Worm (Caenorhabditis elegans): ENCODE results near the gene nac-2.

The nac-2 gene

DNA sequence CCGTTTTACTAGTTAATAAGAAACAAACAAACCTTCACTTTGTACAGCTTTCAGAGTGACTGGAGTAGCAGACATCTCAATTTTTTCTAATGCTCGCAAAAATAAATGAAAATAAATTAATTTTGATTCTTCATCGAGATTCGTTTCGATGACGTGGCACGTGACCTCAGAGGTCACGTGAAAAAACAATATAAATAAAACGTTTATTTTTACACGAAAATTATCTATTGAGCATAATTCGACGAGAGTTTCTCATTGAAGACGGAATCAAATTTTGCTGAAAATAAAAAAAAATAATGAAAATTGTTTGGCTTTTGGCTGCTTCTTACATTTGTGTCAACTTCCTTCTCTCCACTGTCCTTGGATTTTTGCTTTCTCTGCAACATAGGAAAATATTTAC lies 41.2 kb downstream of the nac-2 start, which contains the start of gene rpn-6.2 (continued):
- TF ChIP-seq mes-2 (tag; optimal IDR thresholded peaks at IDR 0.05; ENCODE audit: poor library complexity, severe bottlenecking): no peak

DNA sequence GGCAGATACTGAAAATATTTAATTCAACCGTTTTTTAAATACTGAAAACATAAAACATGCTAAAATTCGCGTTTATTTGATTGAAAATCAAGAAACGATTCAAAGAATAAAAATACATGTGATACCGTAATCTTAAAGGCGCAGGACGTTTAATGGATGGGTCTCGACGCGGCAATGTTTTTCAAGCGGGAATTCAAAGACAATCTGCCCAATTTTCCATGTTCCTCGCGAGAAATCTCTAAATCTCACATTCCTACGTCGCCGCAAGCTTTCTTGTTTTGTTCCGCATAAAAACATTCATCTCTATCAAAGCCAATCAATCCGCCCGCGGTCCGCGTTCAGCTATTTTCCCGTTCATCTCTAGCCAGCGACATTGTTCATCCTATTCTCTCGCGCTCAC lies 41.6 kb downstream of the nac-2 start:
- no peak for TF ChIP-seq nhr-42 (GFP tag; IDR thresholded peaks at IDR 0.05)
- no peak for TF ChIP-seq R02D3.7 (tag; optimal IDR thresholded peaks at IDR 0.05)
- no peak for TF ChIP-seq nhr-48 (tag; optimal IDR thresholded peaks at IDR 0.05)
- peak; percentile 51 for TF ChIP-seq aha-1 (tag)
- no peak for TF ChIP-seq Y75B8A.6 (GFP tag; IDR thresholded peaks at IDR 0.05)
- TF ChIP-seq spr-3 (GFP tag; optimal IDR thresholded peaks at IDR 0.05): no peak
- TF ChIP-seq zag-1 (tag; optimal IDR thresholded peaks at IDR 0.05): no peak
- no peak for TF ChIP-seq ces-1 (GFP tag; optimal IDR thresholded peaks at IDR 0.05)
- TF ChIP-seq lsy-2 (tag; optimal IDR thresholded peaks at IDR 0.05): no peak
- no peak for TF ChIP-seq nhr-6 (tag; optimal IDR thresholded peaks at IDR 0.05)
- TF ChIP-seq spr-1 (tag; optimal IDR thresholded peaks at IDR 0.05): no peak
- TF ChIP-seq ceh-20 (GFP tag; IDR thresholded peaks at IDR 0.05): no peak
- TF ChIP-seq ceh-44 (GFP tag; IDR thresholded peaks at IDR 0.05): no peak
- no peak for TF ChIP-seq hlh-11 (tag; optimal IDR thresholded peaks at IDR 0.05)
- no peak for TF ChIP-seq jun-1 (tag; optimal IDR thresholded peaks at IDR 0.05)
- 0 out of 2 replicates have a peak, but pooled peaks have one; percentile 13 for TF ChIP-seq lin-38 (GFP tag; IDR thresholded peaks at IDR 0.05)
- TF ChIP-seq Y105C5A.15 (GFP tag; IDR thresholded peaks at IDR 0.05): no peak

DNA sequence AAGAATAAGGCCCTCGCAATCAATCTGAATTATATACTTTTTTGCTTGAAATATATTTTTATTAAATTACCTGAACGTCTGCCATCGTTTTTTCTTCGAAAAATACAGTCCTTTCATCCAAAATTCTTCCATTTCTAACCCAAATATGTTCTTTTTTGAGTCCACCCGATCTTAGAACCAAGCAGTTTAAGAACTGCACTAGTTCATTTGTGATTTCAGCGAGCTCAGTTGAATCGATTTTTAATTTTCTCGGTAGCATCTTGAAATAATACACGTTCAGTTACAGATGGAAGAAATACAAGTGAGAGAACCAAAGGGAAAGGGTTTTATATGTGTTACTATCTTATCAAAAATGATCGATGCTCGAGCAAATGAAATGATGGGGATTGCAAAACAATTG lies 43.6 kb downstream of the nac-2 start, which contains the start of gene F59B2.3:
Gene F59B2.3 (minus strand): TSS at position 259 of the 400 bp plus-strand sequence.
- TF ChIP-seq lim-7 (GFP tag; IDR thresholded peaks at IDR 0.05) (no peak), dmd-6 (GFP tag; IDR thresholded peaks at IDR 0.05) (no peak), lin-38 (GFP tag; IDR thresholded peaks at IDR 0.05) (0 out of 2 replicates have a peak, but pooled peaks have one; percentile 6), nhr-25 (tag; optimal IDR thresholded peaks at IDR 0.05; ENCODE audit: borderline replicate concordance, insufficient read depth) (no peak), Y75B8A.6 (GFP tag; IDR thresholded peaks at IDR 0.05) (no peak), Y48G9A.11 (GFP tag; IDR thresholded peaks at IDR 0.05) (no peak), nhr-111 (GFP tag; optimal IDR thresholded peaks at IDR 0.05) (no peak), T26A8.4 (GFP tag; IDR thresholded peaks at IDR 0.05) (no peak), madf-5 (GFP tag; IDR thresholded peaks at IDR 0.05) (no peak), sdz-12 (GFP tag; optimal IDR thresholded peaks at IDR 0.05) (no peak), ceh-82 (tag; optimal IDR thresholded peaks at IDR 0.05) (no peak), pqm-1 (tag; optimal IDR thresholded peaks at IDR 0.05) (peak; percentile 35), ceh-32 (tag; optimal IDR thresholded peaks at IDR 0.05; ENCODE audit: poor library complexity) (no peak), dve-1 (tag; optimal IDR thresholded peaks at IDR 0.05; ENCODE audit: insufficient read depth) (no peak), mxl-2 (GFP tag; conservative IDR thresholded peaks at IDR 0.05) (no peak), mes-2 (tag; optimal IDR thresholded peaks at IDR 0.05; ENCODE audit: poor library complexity, severe bottlenecking) (no peak), cey-2 (tag; optimal IDR thresholded peaks at IDR 0.05; ENCODE audit: borderline replicate concordance, insufficient read depth) (no peak), ctbp-1 (GFP tag; IDR thresholded peaks at IDR 0.05) (no peak), hmg-1.1 (GFP tag; IDR thresholded peaks at IDR 0.05) (no peak), hlh-30 (tag; optimal IDR thresholded peaks at IDR 0.05; ENCODE audit: insufficient read depth) (no peak), ZK337.2 (GFP tag; IDR thresholded peaks at IDR 0.05) (no peak), aha-1 (tag) (peak; percentile 68), lin-13 (GFP tag; optimal IDR thresholded peaks at IDR 0.05) (no peak), hif-1 (tag; optimal IDR thresholded peaks at IDR 0.05) (no peak), aly-2 (tag; optimal IDR thresholded peaks at IDR 0.05) (no peak), nhr-41 (GFP tag; IDR thresholded peaks at IDR 0.05) (no peak), nhr-42 (GFP tag; IDR thresholded peaks at IDR 0.05) (no peak), daf-12 (tag; optimal IDR thresholded peaks at IDR 0.05) (no peak), arid-1 (GFP tag; conservative IDR thresholded peaks at IDR 0.05) (0 out of 2 replicates have a peak, but pooled peaks have one; percentile 25), hlh-11 (tag; optimal IDR thresholded peaks at IDR 0.05) (no peak), daf-16 (GFP tag; optimal IDR thresholded peaks at IDR 0.05) (no peak), daf-16 (tag; optimal IDR thresholded peaks at IDR 0.05) (no peak), D1046.2 (GFP tag; IDR thresholded peaks at IDR 0.05) (no peak), ama-1 (optimal IDR thresholded peaks at IDR 0.05) (no peak), nhr-102 (tag; optimal IDR thresholded peaks at IDR 0.05) (no peak)
